Fruit fly (Drosophila melanogaster) whole organism, embryonic: Measurements from ENCODE around the gene CG7497.
A peak's percentile ranks its signal among the peaks of the same experiment; 100 is the strongest.

ENCODE experiments used
- Atf6 ChIP-seq: fragments of 200-800 bp; sonication (Bioruptor generic); IDR thresholded peaks from 2 replicates; pipeline ENCODE4 v1.3.6; 2022; ENCODE audit warnings: missing biosample characterization, missing genetic modification characterization
- CG10147 ChIP-seq: fragments of 200-800 bp; sonication (Bioruptor generic); optimal IDR thresholded peaks from 2 replicates; lab custom pipeline; 2019; ENCODE audit warnings: missing biosample characterization, mild to moderate bottlenecking, missing genetic modification characterization, moderate library complexity
- CG11398 ChIP-seq: fragments of 200-800 bp; sonication (Bioruptor generic); optimal IDR thresholded peaks from 2 replicates; lab custom pipeline; 2016; ENCODE audit warnings: missing biosample characterization, missing genetic modification characterization
- CG12744 ChIP-seq: fragments of 200-800 bp; sonication (Bioruptor generic); optimal IDR thresholded peaks from 2 replicates; lab custom pipeline; 2016; ENCODE audit warnings: missing biosample characterization, missing genetic modification characterization
- CG14441 ChIP-seq: fragments of 200-800 bp; sonication (Bioruptor generic); IDR thresholded peaks from 2 replicates; pipeline ENCODE4 v1.3.6; 2022; ENCODE audit warnings: missing biosample characterization, missing genetic modification characterization
- CG15601 ChIP-seq: fragments of 200-800 bp; sonication (Bioruptor generic); optimal IDR thresholded peaks from 3 replicates; lab custom pipeline; 2019; ENCODE audit warnings: missing biosample characterization, mild to moderate bottlenecking, missing genetic modification characterization, moderate library complexity
- CG16779 ChIP-seq: fragments of 200-800 bp; sonication (Bioruptor generic); IDR thresholded peaks from 2 replicates; pipeline ENCODE4 v1.3.6; 2022; ENCODE audit warnings: missing biosample characterization, missing genetic modification characterization
- CG17568 ChIP-seq: fragments of 200-800 bp; sonication (Bioruptor generic); optimal IDR thresholded peaks from 2 replicates; lab custom pipeline; 2018; ENCODE audit warnings: missing biosample characterization, mild to moderate bottlenecking, missing genetic modification characterization, moderate library complexity
- CG17612 ChIP-seq: fragments of 200-800 bp; sonication (Bioruptor generic); IDR thresholded peaks from 2 replicates; pipeline ENCODE4 v1.3.6; 2022; ENCODE audit warnings: missing biosample characterization, missing genetic modification characterization
- CG1792 ChIP-seq: fragments of 200-800 bp; sonication (Bioruptor generic); optimal IDR thresholded peaks from 2 replicates; lab custom pipeline; 2016; ENCODE audit warnings: missing biosample characterization, missing genetic modification characterization
- CG2202 ChIP-seq: fragments of 200-800 bp; sonication (Bioruptor generic); optimal IDR thresholded peaks from 2 replicates; lab custom pipeline; 2018; ENCODE audit warnings: missing biosample characterization, mild to moderate bottlenecking, missing genetic modification characterization
- CG2712 ChIP-seq: fragments of 200-800 bp; optimal IDR thresholded peaks from 3 replicates; lab custom pipeline; 2019; ENCODE audit warnings: missing biosample characterization, mild to moderate bottlenecking, missing genetic modification characterization, moderate library complexity
- CG34224 ChIP-seq: fragments of 200-800 bp; sonication (Bioruptor generic); IDR thresholded peaks from 3 replicates; pipeline ENCODE4 v1.3.6; 2022; ENCODE audit warnings: missing biosample characterization, missing genetic modification characterization; ENCODE audit not compliant: partially characterized antibody
- CG3838 ChIP-seq: fragments of 200-800 bp; sonication (Bioruptor generic); optimal IDR thresholded peaks from 3 replicates; lab custom pipeline; 2016; ENCODE audit warnings: missing biosample characterization, missing genetic modification characterization
- CG4424 ChIP-seq: fragments of 200-800 bp; sonication (Bioruptor generic); optimal IDR thresholded peaks from 3 replicates; lab custom pipeline; 2016; ENCODE audit warnings: missing biosample characterization, missing genetic modification characterization
- CG7372 ChIP-seq: fragments of 200-800 bp; sonication (Bioruptor generic); IDR thresholded peaks from 2 replicates; pipeline ENCODE4 v1.3.6; 2022; ENCODE audit warnings: missing biosample characterization, missing genetic modification characterization
- CG7556 ChIP-seq: fragments of 200-800 bp; sonication (Bioruptor generic); optimal IDR thresholded peaks from 2 replicates; lab custom pipeline; 2017; ENCODE audit warnings: missing biosample characterization, mild to moderate bottlenecking, missing genetic modification characterization
- CG8089 ChIP-seq: fragments of 200-800 bp; sonication (Bioruptor generic); optimal IDR thresholded peaks from 3 replicates; lab custom pipeline; 2016; ENCODE audit warnings: missing biosample characterization, missing genetic modification characterization
- CG8290 ChIP-seq, 3 experiments: fragments of 200-800 bp; sonication (Bioruptor generic); optimal IDR thresholded peaks; 2 replicates each; lab custom pipeline; 2016 to 2019; ENCODE audit warnings: missing biosample characterization in 3 of 3, missing genetic modification characterization in 3 of 3, mild to moderate bottlenecking in 2 of 3, moderate library complexity in 1 of 3
- CrebB ChIP-seq: fragments of 200-800 bp; sonication (Bioruptor generic); optimal IDR thresholded peaks from 3 replicates; lab custom pipeline; 2018; ENCODE audit warnings: missing biosample characterization, mild to moderate bottlenecking, missing genetic modification characterization
- Fer1 ChIP-seq: fragments of 200-800 bp; sonication (Bioruptor generic); optimal IDR thresholded peaks from 2 replicates; lab custom pipeline; 2017; ENCODE audit warnings: missing biosample characterization, mild to moderate bottlenecking, missing genetic modification characterization
- HLH3B ChIP-seq: fragments of 200-800 bp; sonication (Bioruptor generic); IDR thresholded peaks from 2 replicates; pipeline ENCODE4 v1.3.6; 2022; ENCODE audit warnings: missing biosample characterization, missing genetic modification characterization
- HLH54F ChIP-seq: fragments of 200-800 bp; sonication (Bioruptor generic); optimal IDR thresholded peaks from 3 replicates; lab custom pipeline; 2016; ENCODE audit warnings: missing biosample characterization, missing genetic modification characterization
- HmgZ ChIP-seq: fragments of 200-800 bp; sonication (Bioruptor generic); optimal IDR thresholded peaks from 2 replicates; lab custom pipeline; 2018; ENCODE audit warnings: missing biosample characterization, mild to moderate bottlenecking, missing genetic modification characterization
- Kr ChIP-seq: fragments of 200-800 bp; sonication (Bioruptor generic); optimal IDR thresholded peaks from 2 replicates; lab custom pipeline; 2017; ENCODE audit warnings: missing biosample characterization, mild to moderate bottlenecking, missing genetic modification characterization
- Nf-YB ChIP-seq: fragments of 200-800 bp; sonication (Bioruptor generic); optimal IDR thresholded peaks from 3 replicates; lab custom pipeline; 2019; ENCODE audit warnings: missing biosample characterization, mild to moderate bottlenecking, missing genetic modification characterization, moderate library complexity
- NfI ChIP-seq: fragments of 200-800 bp; sonication (Bioruptor generic); optimal IDR thresholded peaks from 3 replicates; lab custom pipeline; 2018; ENCODE audit warnings: missing biosample characterization, mild to moderate bottlenecking, missing genetic modification characterization, moderate library complexity
- Optix ChIP-seq: fragments of 200-800 bp; sonication (Bioruptor generic); IDR thresholded peaks from 3 replicates; pipeline ENCODE4 v1.3.6; 2022; ENCODE audit warnings: missing biosample characterization, missing genetic modification characterization
- PHDP ChIP-seq: fragments of 200-800 bp; sonication (Bioruptor generic); optimal IDR thresholded peaks from 3 replicates; lab custom pipeline; 2018; ENCODE audit warnings: missing biosample characterization, mild to moderate bottlenecking, missing genetic modification characterization, moderate library complexity
- Side ChIP-seq: fragments of 200-800 bp; sonication (Bioruptor generic); optimal IDR thresholded peaks from 2 replicates; lab custom pipeline; 2016; ENCODE audit warnings: missing biosample characterization, missing genetic modification characterization
- aop ChIP-seq: fragments of 200-800 bp; sonication (Bioruptor generic); IDR thresholded peaks from 2 replicates; pipeline ENCODE4 v1.3.6; 2022; ENCODE audit warnings: missing biosample characterization, missing genetic modification characterization
- cg ChIP-seq: fragments of 200-800 bp; sonication (Bioruptor generic); optimal IDR thresholded peaks from 3 replicates; lab custom pipeline; 2019; ENCODE audit warnings: missing biosample characterization, mild to moderate bottlenecking, missing genetic modification characterization, moderate library complexity
- chn ChIP-seq: fragments of 200-800 bp; sonication (Bioruptor generic); optimal IDR thresholded peaks from 2 replicates; lab custom pipeline; 2016; ENCODE audit warnings: missing biosample characterization, missing genetic modification characterization
- corto ChIP-seq: fragments of 200-800 bp; sonication (Bioruptor generic); optimal IDR thresholded peaks from 2 replicates; lab custom pipeline; 2016; ENCODE audit warnings: missing biosample characterization, mild to moderate bottlenecking, missing genetic modification characterization, moderate library complexity
- crol ChIP-seq: fragments of 200-800 bp; sonication (Bioruptor generic); IDR thresholded peaks from 2 replicates; pipeline ENCODE4 v1.3.6; 2022; ENCODE audit warnings: missing biosample characterization, missing genetic modification characterization
- dmrt11E ChIP-seq: fragments of 200-800 bp; sonication (Bioruptor generic); optimal IDR thresholded peaks from 3 replicates; lab custom pipeline; 2018; ENCODE audit warnings: missing biosample characterization, mild to moderate bottlenecking, missing genetic modification characterization, moderate library complexity
- ewg ChIP-seq: fragments of 200-800 bp; sonication (Bioruptor generic); optimal IDR thresholded peaks from 3 replicates; lab custom pipeline; 2017; ENCODE audit warnings: mild to moderate bottlenecking, missing biosample characterization, missing genetic modification reagents, missing genetic modification characterization
- gce ChIP-seq: fragments of 200-800 bp; sonication (Bioruptor generic); IDR thresholded peaks from 3 replicates; pipeline ENCODE4 v1.3.6; 2022; ENCODE audit warnings: missing biosample characterization, missing genetic modification characterization
- gem ChIP-seq: fragments of 200-800 bp; sonication (Bioruptor generic); optimal IDR thresholded peaks from 2 replicates; lab custom pipeline; 2019; ENCODE audit warnings: missing biosample characterization, mild to moderate bottlenecking, missing genetic modification characterization, moderate library complexity
- kni ChIP-seq: fragments of 200-800 bp; sonication (Bioruptor generic); optimal IDR thresholded peaks from 3 replicates; lab custom pipeline; 2017; ENCODE audit warnings: mild to moderate bottlenecking, missing biosample characterization, missing genetic modification reagents, missing genetic modification characterization
- lbe ChIP-seq: fragments of 200-800 bp; sonication (Bioruptor generic); optimal IDR thresholded peaks from 2 replicates; lab custom pipeline; 2016; ENCODE audit warnings: missing biosample characterization, mild to moderate bottlenecking, missing genetic modification characterization
- nau ChIP-seq: fragments of 200-800 bp; sonication (Bioruptor generic); optimal IDR thresholded peaks from 3 replicates; lab custom pipeline; 2017; ENCODE audit warnings: missing biosample characterization, mild to moderate bottlenecking, missing genetic modification characterization, missing genetic modification reagents
- prd ChIP-seq, 3 experiments: fragments of >200 bp in 2 of 3; fragments of 200-800 bp in 1 of 3; sonication (Bioruptor generic) in 1 of 3; optimal IDR thresholded peaks in 2 of 3; IDR thresholded peaks in 1 of 3; 2 replicates in 2 of 3; 3 replicates in 1 of 3; pipeline versions ENCODE4 v1.3.6 to Lab custom; 2017 to 2022; ENCODE audit warnings: missing biosample characterization in 1 of 3, missing genetic modification characterization in 1 of 3
- ranshi ChIP-seq: fragments of 200-800 bp; sonication (Bioruptor generic); IDR thresholded peaks from 2 replicates; pipeline ENCODE4 v1.3.6; 2022; ENCODE audit warnings: missing biosample characterization, missing genetic modification characterization
- salm ChIP-seq: fragments of 200-800 bp; sonication (Bioruptor generic); optimal IDR thresholded peaks from 2 replicates; lab custom pipeline; 2018; ENCODE audit warnings: missing biosample characterization, mild to moderate bottlenecking, missing genetic modification characterization
- so ChIP-seq: fragments of 200-800 bp; sonication (Bioruptor generic); IDR thresholded peaks from 3 replicates; pipeline ENCODE4 v1.3.6; 2022; ENCODE audit warnings: missing biosample characterization, missing genetic modification characterization
- tll ChIP-seq, 2 experiments: fragments of 200-800 bp in 1 of 2; fragments of >200 bp in 1 of 2; sonication (Bioruptor generic) in 1 of 2; optimal IDR thresholded peaks; 2 replicates each; lab custom pipeline; 2017 to 2019; ENCODE audit warnings: missing biosample characterization in 2 of 2, missing genetic modification characterization in 2 of 2, mild to moderate bottlenecking in 1 of 2, moderate library complexity in 1 of 2
- tup ChIP-seq: fragments of 200-800 bp; sonication (Bioruptor generic); optimal IDR thresholded peaks from 2 replicates; lab custom pipeline; 2016; ENCODE audit warnings: missing biosample characterization, mild to moderate bottlenecking, missing genetic modification characterization, moderate library complexity
- usp ChIP-seq: fragments of >200 bp; optimal IDR thresholded peaks from 2 replicates; lab custom pipeline; 2017; ENCODE audit warnings: missing biosample characterization, missing genetic modification characterization

The CG7497 gene

DNA sequence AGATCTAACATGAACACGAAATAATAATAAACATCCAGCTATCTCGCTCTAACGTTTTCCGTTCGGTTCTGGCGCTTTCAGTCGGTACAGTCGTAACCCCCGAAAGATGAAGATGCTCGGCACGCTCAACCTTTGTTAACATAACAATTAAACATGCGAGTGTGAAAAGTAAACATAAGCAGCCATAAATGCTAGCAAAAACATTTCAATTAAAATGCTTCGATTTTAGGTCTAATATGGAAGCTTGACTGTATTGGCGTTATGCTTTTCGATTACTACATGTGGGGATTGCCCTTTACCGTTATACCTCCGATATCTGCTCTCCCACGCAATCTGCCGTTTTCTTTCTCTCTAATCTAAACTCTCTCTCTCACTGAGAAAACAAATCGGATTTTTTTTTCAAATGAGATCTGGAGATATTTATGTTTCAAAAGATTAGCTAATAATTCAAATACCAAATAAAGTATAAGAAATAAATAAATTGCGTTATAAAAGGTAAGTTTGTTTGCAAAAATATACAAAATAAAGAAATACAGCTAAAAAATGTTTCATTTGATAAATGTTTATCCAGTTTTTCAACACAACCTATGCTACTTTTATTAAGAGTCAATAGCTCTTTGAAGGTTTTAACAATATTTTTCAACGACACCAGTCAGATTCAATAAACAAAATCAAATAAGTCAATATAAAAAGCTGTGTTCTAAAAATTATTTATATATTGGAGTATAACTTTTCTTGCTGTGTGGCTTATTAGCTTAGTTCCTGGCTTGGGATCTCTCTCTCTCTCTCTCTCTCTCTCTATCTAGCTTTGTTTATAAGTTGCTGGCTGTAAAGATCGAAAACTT, 25.4 kb downstream of the CG7497 start (continued):
- TF ChIP-seq prd (optimal IDR thresholded peaks at IDR 0.05; lab: Kevin White, UChicago), result no peak
- peak; percentile 94 for TF ChIP-seq prd (GFP tag; IDR thresholded peaks at IDR 0.05; lab: Robert Waterston, UW)
- TF ChIP-seq Side (GFP tag; lab: Kevin White, UChicago), result peak; percentile 90
- TF ChIP-seq CG15601 (tag; lab: Kevin White, UChicago), result peak; percentile 72
- peak; percentile 82 for TF ChIP-seq CG11398 (GFP tag; lab: Kevin White, UChicago)
- peak; percentile 81 for TF ChIP-seq CG2712
- TF ChIP-seq CG14441 (GFP tag; lab: Robert Waterston, UW), result peak; percentile 93
- peak; percentile 62 for TF ChIP-seq CG8290 (GFP tag; optimal IDR thresholded peaks at IDR 0.05; lab: Kevin White, UChicago)
- peak in 1 of 2 experiments; percentile 99 for TF ChIP-seq CG8290 (tag; optimal IDR thresholded peaks at IDR 0.05; lab: Kevin White, UChicago)
- peak; percentile 89 for TF ChIP-seq HLH3B
- peak; percentile 62 for TF ChIP-seq Nf-YB (GFP tag; lab: Kevin White, UChicago)
- TF ChIP-seq nau (GFP tag; lab: Kevin White, UChicago), result peak; percentile 78
- TF ChIP-seq Fer1 (GFP tag; lab: Kevin White, UChicago), result peak; percentile 83
- TF ChIP-seq kni (GFP tag; lab: Kevin White, UChicago), result peak; percentile 56
- TF ChIP-seq CG17612 (GFP tag; lab: Robert Waterston, UW), result peak; percentile 86
- peak; percentile 88 for TF ChIP-seq chn (GFP tag; lab: Kevin White, UChicago)
- TF ChIP-seq cg (GFP tag; lab: Kevin White, UChicago), result no peak
- TF ChIP-seq crol, result 0 out of 2 replicates have a peak, but pooled peaks have one; percentile 27
- peak; percentile 92 for TF ChIP-seq so
- TF ChIP-seq HmgZ (tag; lab: Kevin White, UChicago), result peak; percentile 93
- TF ChIP-seq HLH54F (GFP tag; lab: Kevin White, UChicago), result peak; percentile 94
- TF ChIP-seq aop (GFP tag; lab: Robert Waterston, UW), result 0 out of 2 replicates have a peak, but pooled peaks have one; percentile 65
- peak; percentile 53 for TF ChIP-seq corto (GFP tag; lab: Kevin White, UChicago)
- TF ChIP-seq ranshi (GFP tag; lab: Robert Waterston, UW), result peak; percentile 92
- TF ChIP-seq CG34224 (GFP tag; lab: Robert Waterston, UW), result no peak
- TF ChIP-seq CG8089 (GFP tag; lab: Kevin White, UChicago), result peak; percentile 74
- no peak for TF ChIP-seq usp
- peak; percentile 97 for TF ChIP-seq CG16779 (GFP tag; lab: Robert Waterston, UW)
- peak; percentile 48 for TF ChIP-seq dmrt11E (tag; lab: Kevin White, UChicago)
- TF ChIP-seq PHDP (tag; lab: Kevin White, UChicago), result peak; percentile 89
- TF ChIP-seq CG7556 (GFP tag; lab: Kevin White, UChicago), result peak; percentile 72
- no peak for TF ChIP-seq tll (GFP tag; optimal IDR thresholded peaks at IDR 0.05; lab: Kevin White, UChicago)
- TF ChIP-seq CG7372 (GFP tag; lab: Robert Waterston, UW), result peak; percentile 89

DNA sequence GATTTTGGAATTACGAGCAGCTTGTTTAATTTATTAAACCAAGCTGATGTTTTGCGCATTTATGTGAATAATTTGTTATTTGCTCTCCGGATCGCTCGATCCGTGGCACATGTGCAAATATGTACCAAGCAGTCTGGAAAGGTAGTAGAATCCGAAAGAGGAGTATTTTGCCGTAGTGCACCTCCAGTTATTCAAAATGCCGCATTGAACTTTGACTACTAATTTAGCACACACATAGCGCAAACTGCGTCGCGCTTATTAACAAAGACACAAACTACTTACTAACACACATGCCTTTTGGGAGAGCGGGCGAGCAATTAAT, 26.0 kb downstream of the CG7497 start:
- TF ChIP-seq Kr, result no peak
- peak; percentile 18 for TF ChIP-seq CG4424
- TF ChIP-seq tup (GFP tag; lab: Kevin White, UChicago), result peak; percentile 45
- TF ChIP-seq ewg (GFP tag; lab: Kevin White, UChicago), result no peak
- peak; percentile 33 for TF ChIP-seq CG1792
- TF ChIP-seq CG12744 (GFP tag; lab: Kevin White, UChicago), result no peak
- no peak for TF ChIP-seq lbe (GFP tag; lab: Kevin White, UChicago)
- TF ChIP-seq gem (tag; lab: Kevin White, UChicago), result no peak
- no peak for TF ChIP-seq CG10147 (GFP tag; lab: Kevin White, UChicago)
- TF ChIP-seq NfI, result no peak
- TF ChIP-seq Atf6 (GFP tag; lab: Robert Waterston, UW), result peak; percentile 68; the same call in 1 of the 2 replicates
- peak; percentile 26 for TF ChIP-seq CrebB (tag; lab: Kevin White, UChicago)
- peak; percentile 12 for TF ChIP-seq CG17568 (GFP tag; lab: Kevin White, UChicago)
- TF ChIP-seq CG3838 (GFP tag; lab: Kevin White, UChicago), result no peak
- TF ChIP-seq CG2202 (tag; lab: Kevin White, UChicago), result no peak
- TF ChIP-seq Optix, result no peak
- no peak for TF ChIP-seq salm
- TF ChIP-seq gce (GFP tag; lab: Robert Waterston, UW), result no peak
